Worm (Caenorhabditis elegans): ENCODE data around the gene srw-140.

ce11 chrV:5130018-5130417, 35.5 kb upstream of the srw-140 start, which contains the start of gene F14F9.8:
- TF ChIP-seq flt-1 (GFP tag; IDR thresholded peaks at IDR 0.05) = no peak
- TF ChIP-seq cog-1 (tag; optimal IDR thresholded peaks at IDR 0.05) = no peak
- TF ChIP-seq ztf-23 (GFP tag; IDR thresholded peaks at IDR 0.05) = no peak
- no peak for TF ChIP-seq ref-1 (GFP tag; conservative IDR thresholded peaks at IDR 0.05)
- no peak for TF ChIP-seq tab-1 (GFP tag; IDR thresholded peaks at IDR 0.05)
- no peak for TF ChIP-seq med-1 (GFP tag; optimal IDR thresholded peaks at IDR 0.05; ENCODE audit: insufficient read depth)

Data from whole organism, midembryonic.